Worm (Caenorhabditis elegans) whole organism, midembryonic: ENCODE data around the gene erp-44.2.

Source experiments
- T22C8.4 ChIP-seq: fragments of 200-800 bp; sonication (Bioruptor generic); IDR thresholded peaks from 2 replicates; pipeline ENCODE4 v1.3.6; 2022; ENCODE audit warnings: missing genetic modification characterization, missing compliant biosample characterization
- cog-1 ChIP-seq: sonication (generic microtip); optimal IDR thresholded peaks from 2 replicates; lab custom pipeline; 2016; ENCODE audit warnings: missing genetic modification characterization, missing compliant biosample characterization
- flt-1 ChIP-seq: fragments of 200-800 bp; sonication (Bioruptor generic); IDR thresholded peaks from 2 replicates; pipeline ENCODE4 v1.3.6; 2022; ENCODE audit warnings: missing genetic modification characterization, missing compliant biosample characterization
- klf-2 ChIP-seq: fragments of 200-800 bp; sonication (Bioruptor generic); conservative IDR thresholded peaks from 2 replicates; pipeline ENCODE4 v1.3.6; 2022; ENCODE audit warnings: missing genetic modification reagents, missing genetic modification characterization, missing compliant biosample characterization
- ztf-29 ChIP-seq: fragments of 200-800 bp; sonication (Bioruptor generic); IDR thresholded peaks from 2 replicates; pipeline ENCODE4 v1.3.6; 2022; ENCODE audit warnings: missing genetic modification reagents, missing genetic modification characterization, missing compliant biosample characterization

- TF ChIP-seq cog-1 (tag; lab: Kevin White, UChicago) (no peak), ztf-29 (GFP tag; lab: Robert Waterston, UW) (no peak), flt-1 (GFP tag; lab: Robert Waterston, UW) (no peak), T22C8.4 (GFP tag; lab: Robert Waterston, UW) (no peak), klf-2 (no peak)
Observed at ce11 chrIV:7844333-7844973, 10.0 kb upstream of the erp-44.2 start.
